Fruit fly (Drosophila melanogaster): ENCODE data around the gene CG14294.

Gene CG14294

DNA sequence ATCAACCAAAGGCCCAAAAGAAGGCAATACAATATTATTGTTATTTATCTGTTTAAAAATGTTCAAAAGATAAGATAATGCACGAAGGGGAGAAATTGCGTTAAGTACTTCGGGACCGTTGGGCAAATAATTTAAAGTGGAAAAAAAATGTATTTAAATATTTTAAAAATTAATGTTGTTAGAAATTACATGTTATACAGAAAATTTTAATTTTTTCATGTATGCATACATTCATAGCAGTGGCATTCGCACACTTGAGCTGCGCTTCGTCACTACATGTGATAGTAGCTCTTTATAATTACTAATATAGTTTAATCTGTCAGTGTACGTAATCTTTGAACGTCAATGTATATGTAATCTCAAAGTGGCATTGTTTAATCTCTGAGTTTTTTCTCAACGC, 6.8 kb downstream of the CG14294 start (continued):
- TF ChIP-seq Dbx (GFP tag; IDR thresholded peaks at IDR 0.05) (peak; percentile 61; the same call in 2 of the 3 replicates), CG2712 (tag; optimal IDR thresholded peaks at IDR 0.05) (no peak), Nf-YB (GFP tag; optimal IDR thresholded peaks at IDR 0.05) (no peak), inv (GFP tag; IDR thresholded peaks at IDR 0.05; ENCODE audit: partially characterized antibody) (no peak), nau (GFP tag; optimal IDR thresholded peaks at IDR 0.05) (no peak), Optix (GFP tag; IDR thresholded peaks at IDR 0.05) (no peak), lola (GFP tag; optimal IDR thresholded peaks at IDR 0.05) (no peak), pum (GFP tag; optimal IDR thresholded peaks at IDR 0.05) (no peak), her (GFP tag; optimal IDR thresholded peaks at IDR 0.05) (no peak), NFAT (GFP tag; IDR thresholded peaks at IDR 0.05) (peak; percentile 77), cad (GFP tag; optimal IDR thresholded peaks at IDR 0.05) (no peak), MBD-R2 (GFP tag; IDR thresholded peaks at IDR 0.05) (peak; percentile 44; the same call in 1 of the 2 replicates), gfzf (GFP tag; optimal IDR thresholded peaks at IDR 0.05) (no peak), odd (GFP tag; optimal IDR thresholded peaks at IDR 0.05) (no peak), CG30403 (GFP tag; optimal IDR thresholded peaks at IDR 0.05) (no peak), lbe (GFP tag; optimal IDR thresholded peaks at IDR 0.05) (no peak), CG1792 (GFP tag; optimal IDR thresholded peaks at IDR 0.05) (no peak), CG30431 (GFP tag; optimal IDR thresholded peaks at IDR 0.05) (no peak), vnd (GFP tag; IDR thresholded peaks at IDR 0.05; ENCODE audit: partially characterized antibody) (no peak), CG7963 (GFP tag; IDR thresholded peaks at IDR 0.05; ENCODE audit: partially characterized antibody) (no peak), CG12744 (GFP tag; optimal IDR thresholded peaks at IDR 0.05) (no peak), mld (GFP tag; IDR thresholded peaks at IDR 0.05; ENCODE audit: partially characterized antibody) (no peak), CG14860 (GFP tag; IDR thresholded peaks at IDR 0.05; ENCODE audit: partially characterized antibody) (no peak), Ptx1 (GFP tag; IDR thresholded peaks at IDR 0.05) (peak; percentile 92), Kr (GFP tag; optimal IDR thresholded peaks at IDR 0.05) (no peak), gcm (GFP tag; optimal IDR thresholded peaks at IDR 0.05) (no peak), CG17802 (tag; optimal IDR thresholded peaks at IDR 0.05) (no peak), D (optimal IDR thresholded peaks at IDR 0.05) (no peak), D (GFP tag; optimal IDR thresholded peaks at IDR 0.05) (no peak), gro (GFP tag; optimal IDR thresholded peaks at IDR 0.05) (no peak), CG17612 (GFP tag; IDR thresholded peaks at IDR 0.05) (no peak), CG8089 (GFP tag; optimal IDR thresholded peaks at IDR 0.05) (no peak), CG9437 (GFP tag; optimal IDR thresholded peaks at IDR 0.05) (no peak), caup (GFP tag; optimal IDR thresholded peaks at IDR 0.05; ENCODE audit: severe bottlenecking) (no peak), CG31224 (GFP tag; IDR thresholded peaks at IDR 0.05) (peak; percentile 37; the same call in 1 of the 2 replicates), ems (GFP tag; optimal IDR thresholded peaks at IDR 0.05) (no peak), Bteb2 (GFP tag; optimal IDR thresholded peaks at IDR 0.05) (no peak), Deaf1 (tag; optimal IDR thresholded peaks at IDR 0.05) (peak; percentile 41), pho (GFP tag; optimal IDR thresholded peaks at IDR 0.05) (no peak), dmrt11E (tag; optimal IDR thresholded peaks at IDR 0.05) (no peak), Atf-2 (GFP tag; optimal IDR thresholded peaks at IDR 0.05) (no peak), Dll (GFP tag; IDR thresholded peaks at IDR 0.05; ENCODE audit: partially characterized antibody) (no peak), slp2 (GFP tag; optimal IDR thresholded peaks at IDR 0.05) (no peak), sima (GFP tag; optimal IDR thresholded peaks at IDR 0.05) (no peak), HHEX (GFP tag; optimal IDR thresholded peaks at IDR 0.05) (no peak), Ada2b (GFP tag; IDR thresholded peaks at IDR 0.05) (no peak; the same call in 1 of the 2 replicates), CG10431 (GFP tag; optimal IDR thresholded peaks at IDR 0.05) (no peak), CG14710 (tag; optimal IDR thresholded peaks at IDR 0.05) (no peak), ara (GFP tag; IDR thresholded peaks at IDR 0.05) (no peak), CG11723 (GFP tag; optimal IDR thresholded peaks at IDR 0.05) (no peak), Bdp1 (GFP tag; optimal IDR thresholded peaks at IDR 0.05) (no peak)

Measured in whole organism, embryonic.